Fruit fly (Drosophila melanogaster) whole organism, embryonic: Measurements from ENCODE around the gene CG10761.

Experiments
- ATbp ChIP-seq: fragments of 200-800 bp; sonication (Bioruptor generic); optimal IDR thresholded peaks from 2 replicates; lab custom pipeline; 2017; ENCODE audit warnings: missing biosample characterization, mild to moderate bottlenecking, missing genetic modification characterization, missing genetic modification reagents
- Atf-2 ChIP-seq: fragments of 200-800 bp; sonication (Bioruptor generic); optimal IDR thresholded peaks from 2 replicates; lab custom pipeline; 2016; ENCODE audit warnings: missing biosample characterization, missing genetic modification characterization
- CG10321 ChIP-seq: fragments of 200-800 bp; sonication (Bioruptor generic); IDR thresholded peaks from 2 replicates; pipeline ENCODE4 v1.3.6; 2022; ENCODE audit warnings: missing biosample characterization, missing genetic modification characterization
- CG10543 ChIP-seq: fragments of 200-800 bp; sonication (Bioruptor generic); optimal IDR thresholded peaks from 3 replicates; lab custom pipeline; 2017; ENCODE audit warnings: missing biosample characterization, mild to moderate bottlenecking, missing genetic modification characterization, moderate library complexity
- CG10979 ChIP-seq: fragments of 200-800 bp; sonication (Bioruptor generic); optimal IDR thresholded peaks from 2 replicates; lab custom pipeline; 2018; ENCODE audit warnings: missing biosample characterization, mild to moderate bottlenecking, missing genetic modification characterization, moderate library complexity
- CG12104 ChIP-seq: fragments of 200-800 bp; sonication (Bioruptor generic); optimal IDR thresholded peaks from 3 replicates; lab custom pipeline; 2016; ENCODE audit warnings: missing biosample characterization, missing genetic modification characterization
- CG12659 ChIP-seq: fragments of 200-800 bp; sonication (Bioruptor generic); optimal IDR thresholded peaks from 3 replicates; lab custom pipeline; 2017; ENCODE audit warnings: mild to moderate bottlenecking, missing biosample characterization, missing genetic modification reagents, missing genetic modification characterization
- CG13123 ChIP-seq: fragments of 200-800 bp; sonication (Bioruptor generic); optimal IDR thresholded peaks from 2 replicates; lab custom pipeline; 2016; ENCODE audit warnings: missing biosample characterization, missing genetic modification characterization
- CG13424 ChIP-seq: fragments of 200-800 bp; sonication (Bioruptor generic); optimal IDR thresholded peaks from 2 replicates; lab custom pipeline; 2019; ENCODE audit warnings: missing biosample characterization, mild to moderate bottlenecking, missing genetic modification characterization, moderate library complexity
- CG15011 ChIP-seq: fragments of 200-800 bp; sonication (Bioruptor generic); optimal IDR thresholded peaks from 3 replicates; lab custom pipeline; 2018; ENCODE audit warnings: missing biosample characterization, mild to moderate bottlenecking, missing genetic modification characterization
- CG16779 ChIP-seq: fragments of 200-800 bp; sonication (Bioruptor generic); IDR thresholded peaks from 2 replicates; pipeline ENCODE4 v1.3.6; 2022; ENCODE audit warnings: missing biosample characterization, missing genetic modification characterization
- CG17802 ChIP-seq: fragments of 200-800 bp; sonication (Bioruptor generic); optimal IDR thresholded peaks from 2 replicates; lab custom pipeline; 2018; ENCODE audit warnings: missing biosample characterization, mild to moderate bottlenecking, missing genetic modification characterization, moderate library complexity
- CG18262 ChIP-seq: fragments of 200-800 bp; optimal IDR thresholded peaks from 3 replicates; lab custom pipeline; 2019; ENCODE audit warnings: missing biosample characterization, mild to moderate bottlenecking, missing genetic modification characterization, moderate library complexity
- CG2116 ChIP-seq: fragments of 200-800 bp; sonication (Bioruptor generic); optimal IDR thresholded peaks from 3 replicates; lab custom pipeline; 2018; ENCODE audit warnings: missing biosample characterization, mild to moderate bottlenecking, missing genetic modification characterization
- CG30431 ChIP-seq: fragments of 200-800 bp; sonication (Bioruptor generic); optimal IDR thresholded peaks from 2 replicates; lab custom pipeline; 2017; ENCODE audit warnings: missing biosample characterization, missing genetic modification characterization
- CG31441 ChIP-seq: fragments of 200-800 bp; sonication (Bioruptor generic); IDR thresholded peaks from 2 replicates; pipeline ENCODE4 v1.3.6; 2022; ENCODE audit warnings: missing biosample characterization, missing genetic modification characterization
- CG32532 ChIP-seq: fragments of 200-800 bp; sonication (Bioruptor generic); IDR thresholded peaks from 2 replicates; pipeline ENCODE4 v1.3.6; 2022; ENCODE audit warnings: missing biosample characterization, missing genetic modification characterization
- CG4282 ChIP-seq: fragments of 200-800 bp; sonication (Bioruptor generic); optimal IDR thresholded peaks from 2 replicates; lab custom pipeline; 2016; ENCODE audit warnings: missing biosample characterization, missing genetic modification characterization
- CG5245 ChIP-seq: fragments of 200-800 bp; sonication (Bioruptor generic); optimal IDR thresholded peaks from 3 replicates; lab custom pipeline; 2016; ENCODE audit warnings: missing biosample characterization, missing genetic modification characterization
- CG5953 ChIP-seq: fragments of 200-800 bp; sonication (Bioruptor generic); IDR thresholded peaks from 2 replicates; pipeline ENCODE4 v1.3.6; 2022; ENCODE audit warnings: missing biosample characterization, missing genetic modification characterization
- CG7556 ChIP-seq: fragments of 200-800 bp; sonication (Bioruptor generic); optimal IDR thresholded peaks from 2 replicates; lab custom pipeline; 2017; ENCODE audit warnings: missing biosample characterization, mild to moderate bottlenecking, missing genetic modification characterization
- CG9437 ChIP-seq: fragments of 200-800 bp; sonication (Bioruptor generic); optimal IDR thresholded peaks from 2 replicates; lab custom pipeline; 2018; ENCODE audit warnings: missing biosample characterization, mild to moderate bottlenecking, missing genetic modification characterization
- Dref ChIP-seq: fragments of 200-800 bp; sonication (Bioruptor generic); IDR thresholded peaks from 2 replicates; pipeline ENCODE4 v1.3.6; 2022; ENCODE audit warnings: missing biosample characterization, missing genetic modification characterization
- HHEX ChIP-seq: fragments of 200-800 bp; sonication (Bioruptor generic); optimal IDR thresholded peaks from 3 replicates; lab custom pipeline; 2017; ENCODE audit warnings: missing biosample characterization, mild to moderate bottlenecking, missing genetic modification characterization, missing genetic modification reagents
- HLH54F ChIP-seq: fragments of 200-800 bp; sonication (Bioruptor generic); optimal IDR thresholded peaks from 3 replicates; lab custom pipeline; 2016; ENCODE audit warnings: missing biosample characterization, missing genetic modification characterization
- Hr51 ChIP-seq, 2 experiments: fragments of 200-800 bp; sonication (Bioruptor generic); optimal IDR thresholded peaks; 2 replicates in 1 of 2; 3 replicates in 1 of 2; lab custom pipeline; 2016 to 2018; ENCODE audit warnings: missing biosample characterization in 2 of 2, missing genetic modification characterization in 2 of 2, mild to moderate bottlenecking in 1 of 2, moderate library complexity in 1 of 2
- Jarid2 ChIP-seq: fragments of 200-800 bp; sonication (Bioruptor generic); optimal IDR thresholded peaks from 3 replicates; lab custom pipeline; 2017; ENCODE audit warnings: mild to moderate bottlenecking, missing biosample characterization, missing genetic modification reagents, missing genetic modification characterization
- Mad ChIP-seq: fragments of 200-800 bp; sonication (Bioruptor generic); optimal IDR thresholded peaks from 2 replicates; lab custom pipeline; 2016; ENCODE audit warnings: missing biosample characterization, missing genetic modification characterization
- Med ChIP-seq: fragments of 200-800 bp; sonication (Bioruptor generic); peaks from one replicate; lab custom pipeline; 2016; ENCODE audit warnings: missing biosample characterization, missing genetic modification characterization, mild to moderate bottlenecking, inconsistent platforms, moderate library complexity
- Ptx1 ChIP-seq: fragments of 200-800 bp; sonication (Bioruptor generic); IDR thresholded peaks from 2 replicates; pipeline ENCODE4 v1.3.6; 2022; ENCODE audit warnings: missing biosample characterization, missing genetic modification characterization
- Sox100B ChIP-seq: fragments of 200-800 bp; sonication (Bioruptor generic); optimal IDR thresholded peaks from 3 replicates; lab custom pipeline; 2018; ENCODE audit warnings: missing biosample characterization, mild to moderate bottlenecking, missing genetic modification characterization
- Stat92E ChIP-seq, 3 experiments: fragments of >200 bp in 2 of 3; fragments of 200-800 bp in 1 of 3; sonication (Bioruptor generic) in 1 of 3; optimal IDR thresholded peaks; 2 replicates each; lab custom pipeline; 2017 to 2019; ENCODE audit warnings: missing biosample characterization in 3 of 3, missing genetic modification characterization in 3 of 3, mild to moderate bottlenecking in 1 of 3, moderate library complexity in 1 of 3
- Tbp ChIP-seq: fragments of >200 bp; optimal IDR thresholded peaks from 2 replicates; lab custom pipeline; 2018; ENCODE audit warnings: missing biosample characterization, missing genetic modification characterization
- ap ChIP-seq: fragments of 200-800 bp; sonication (Bioruptor generic); IDR thresholded peaks from 2 replicates; pipeline ENCODE4 v1.3.6; 2022; ENCODE audit warnings: missing biosample characterization, missing genetic modification characterization
- az2 ChIP-seq: fragments of 200-800 bp; sonication (Bioruptor generic); optimal IDR thresholded peaks from 3 replicates; lab custom pipeline; 2016; ENCODE audit warnings: missing biosample characterization, missing genetic modification characterization
- cato ChIP-seq: fragments of 200-800 bp; sonication (Bioruptor generic); optimal IDR thresholded peaks from 2 replicates; lab custom pipeline; 2016; ENCODE audit warnings: missing biosample characterization, missing genetic modification characterization, borderline replicate concordance
- danr ChIP-seq: fragments of 200-800 bp; sonication (Bioruptor generic); IDR thresholded peaks from 2 replicates; pipeline ENCODE4 v1.3.6; 2022; ENCODE audit warnings: missing biosample characterization, missing genetic modification characterization
- dmrt99B ChIP-seq: fragments of 200-800 bp; sonication (Bioruptor generic); optimal IDR thresholded peaks from 2 replicates; lab custom pipeline; 2018; ENCODE audit warnings: missing biosample characterization, mild to moderate bottlenecking, missing genetic modification characterization, moderate library complexity
- exex ChIP-seq: fragments of 200-800 bp; sonication (Bioruptor generic); optimal IDR thresholded peaks from 4 replicates; lab custom pipeline; 2018; ENCODE audit warnings: missing biosample characterization, mild to moderate bottlenecking, missing genetic modification characterization, moderate library complexity
- fd3F ChIP-seq: fragments of 200-800 bp; sonication (Bioruptor generic); optimal IDR thresholded peaks from 2 replicates; lab custom pipeline; 2018; ENCODE audit warnings: missing biosample characterization, mild to moderate bottlenecking, missing genetic modification characterization, moderate library complexity
- kni ChIP-seq: fragments of 200-800 bp; sonication (Bioruptor generic); optimal IDR thresholded peaks from 3 replicates; lab custom pipeline; 2017; ENCODE audit warnings: mild to moderate bottlenecking, missing biosample characterization, missing genetic modification reagents, missing genetic modification characterization
- otp ChIP-seq: fragments of 200-800 bp; sonication (Bioruptor generic); IDR thresholded peaks from 3 replicates; pipeline ENCODE4, ENCODE4 v1.3.6; 2022; ENCODE audit warnings: missing biosample characterization, missing genetic modification characterization
- phol ChIP-seq: fragments of 200-800 bp; sonication (Bioruptor generic); optimal IDR thresholded peaks from 3 replicates; lab custom pipeline; 2018; ENCODE audit warnings: missing biosample characterization, mild to moderate bottlenecking, missing genetic modification characterization, moderate library complexity
- pnt ChIP-seq: fragments of 200-800 bp; sonication (Bioruptor generic); optimal IDR thresholded peaks from 3 replicates; lab custom pipeline; 2016; ENCODE audit warnings: missing biosample characterization, missing genetic modification characterization
- row ChIP-seq: fragments of 200-800 bp; sonication (Bioruptor generic); IDR thresholded peaks from 3 replicates; pipeline ENCODE4 v1.3.6; 2022; ENCODE audit warnings: missing biosample characterization, missing genetic modification characterization
- sima ChIP-seq: fragments of 200-800 bp; sonication (Bioruptor generic); optimal IDR thresholded peaks from 2 replicates; lab custom pipeline; 2016; ENCODE audit warnings: missing biosample characterization, missing genetic modification characterization
- sna ChIP-seq: fragments of 200-800 bp; sonication (Bioruptor generic); IDR thresholded peaks from 2 replicates; pipeline ENCODE4 v1.3.6; 2022; ENCODE audit warnings: missing biosample characterization, missing genetic modification characterization; ENCODE audit not compliant: partially characterized antibody
- tio ChIP-seq: fragments of 200-800 bp; sonication (Bioruptor generic); optimal IDR thresholded peaks from 2 replicates; lab custom pipeline; 2017; ENCODE audit warnings: missing biosample characterization, missing genetic modification characterization, inconsistent platforms
- ttk ChIP-seq: fragments of 200-800 bp; sonication (Bioruptor generic); IDR thresholded peaks from 2 replicates; pipeline ENCODE4 v2.1.2; 2022; ENCODE audit warnings: missing biosample characterization, missing genetic modification characterization
- vfl ChIP-seq: fragments of 200-800 bp; sonication (Bioruptor generic); optimal IDR thresholded peaks from 2 replicates; lab custom pipeline; 2016; ENCODE audit warnings: missing biosample characterization, missing genetic modification characterization
- wek ChIP-seq: fragments of 200-800 bp; sonication (Bioruptor generic); optimal IDR thresholded peaks from 3 replicates; lab custom pipeline; 2018; ENCODE audit warnings: missing biosample characterization, mild to moderate bottlenecking, missing genetic modification characterization, moderate library complexity

CG10761 gene

DNA sequence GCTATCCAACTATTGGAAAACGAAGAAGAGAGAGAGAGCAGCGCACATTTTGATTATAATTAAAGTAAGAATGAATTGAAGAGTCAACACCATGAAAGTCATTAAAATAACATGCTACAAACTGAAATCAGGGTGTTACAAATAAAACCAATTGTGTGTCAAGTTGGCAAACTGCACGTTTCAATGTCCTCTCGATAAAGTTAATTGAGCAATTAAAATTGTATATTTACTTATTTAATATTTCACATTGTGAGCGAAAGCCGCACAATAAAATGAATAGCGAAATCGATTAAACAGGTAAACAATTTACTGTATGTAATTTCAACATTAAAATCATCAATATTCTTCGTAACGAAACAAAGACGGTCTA, 33.5 kb upstream of the CG10761 start (continued):
- no peak for TF ChIP-seq CG10543 (GFP tag; lab: Kevin White, UChicago)
- TF ChIP-seq CG16779: no peak
- TF ChIP-seq phol (tag; lab: Kevin White, UChicago): peak; percentile 28
- no peak for TF ChIP-seq sima
- no peak for TF ChIP-seq CG5953
- TF ChIP-seq CG17802 (tag; lab: Kevin White, UChicago): no peak
- TF ChIP-seq otp: 0 out of 3 replicates have a peak, but pooled peaks have one; percentile 14
- no peak for TF ChIP-seq CG4282 (GFP tag; lab: Kevin White, UChicago)
- TF ChIP-seq dmrt99B (tag; lab: Kevin White, UChicago): peak; percentile 14
- TF ChIP-seq CG15011 (GFP tag; lab: Kevin White, UChicago): peak; percentile 4
- no peak for TF ChIP-seq ttk (GFP tag; lab: Robert Waterston, UW)
- peak; percentile 44 for TF ChIP-seq CG9437 (GFP tag; lab: Kevin White, UChicago)
- TF ChIP-seq Med (GFP tag; lab: Kevin White, UChicago): peak; percentile 34
- no peak for TF ChIP-seq Dref
- TF ChIP-seq sna (GFP tag; lab: Robert Waterston, UW): no peak
- TF ChIP-seq CG12104 (GFP tag; lab: Kevin White, UChicago): no peak
- TF ChIP-seq CG7556 (GFP tag; lab: Kevin White, UChicago): peak; percentile 43
- TF ChIP-seq Jarid2 (GFP tag; lab: Kevin White, UChicago): no peak
- TF ChIP-seq CG13123 (GFP tag; lab: Kevin White, UChicago): no peak
- TF ChIP-seq ATbp: no peak
- TF ChIP-seq Tbp: no peak
- TF ChIP-seq CG30431 (GFP tag; lab: Kevin White, UChicago): no peak
- TF ChIP-seq exex (tag; lab: Kevin White, UChicago): no peak
- peak; percentile 43; the same call in 1 of the 3 replicates for TF ChIP-seq row
- TF ChIP-seq Sox100B (GFP tag; lab: Kevin White, UChicago): peak; percentile 46
- TF ChIP-seq CG10979: no peak
- TF ChIP-seq danr (GFP tag; lab: Robert Waterston, UW): no peak
- no peak for TF ChIP-seq vfl (GFP tag; lab: Kevin White, UChicago)
- no peak for TF ChIP-seq kni (GFP tag; lab: Kevin White, UChicago)
- TF ChIP-seq CG31441: peak; percentile 27; the same call in 1 of the 2 replicates
- TF ChIP-seq tio: peak; percentile 56
- peak; percentile 23 for TF ChIP-seq az2 (GFP tag; lab: Kevin White, UChicago)
- TF ChIP-seq HHEX (GFP tag; lab: Kevin White, UChicago): no peak
- peak; percentile 40 for TF ChIP-seq CG13424 (tag; lab: Kevin White, UChicago)
- TF ChIP-seq Ptx1 (GFP tag; lab: Robert Waterston, UW): 0 out of 2 replicates have a peak, but pooled peaks have one; percentile 6
- no peak for TF ChIP-seq CG2116 (GFP tag; lab: Kevin White, UChicago)
- peak; percentile 12 for TF ChIP-seq fd3F
- TF ChIP-seq CG5245 (GFP tag; lab: Kevin White, UChicago): no peak
- no peak for TF ChIP-seq Atf-2 (GFP tag; lab: Kevin White, UChicago)
- no peak for TF ChIP-seq Stat92E (GFP tag; optimal IDR thresholded peaks at IDR 0.05; lab: Kevin White, UChicago)
- no peak for TF ChIP-seq HLH54F (GFP tag; lab: Kevin White, UChicago)
- TF ChIP-seq CG12659 (GFP tag; lab: Kevin White, UChicago): peak; percentile 2
- peak in 1 of 2 experiments; percentile 44 for TF ChIP-seq Hr51 (GFP tag; optimal IDR thresholded peaks at IDR 0.05; lab: Kevin White, UChicago)
- peak; percentile 20 for TF ChIP-seq Mad
- no peak for TF ChIP-seq wek
- TF ChIP-seq ap (GFP tag; lab: Robert Waterston, UW): no peak
- no peak for TF ChIP-seq CG32532 (GFP tag; lab: Robert Waterston, UW)
- TF ChIP-seq CG18262 (tag; lab: Kevin White, UChicago): peak; percentile 35
- TF ChIP-seq CG10321: no peak
- TF ChIP-seq pnt (GFP tag; lab: Kevin White, UChicago): no peak
- no peak for TF ChIP-seq cato
